Worm (Caenorhabditis elegans) whole organism, early embryonic: ENCODE results near the gene F26F12.4.

ENCODE experiments used
- B0310.2 ChIP-seq: sonication (generic microtip); optimal IDR thresholded peaks from 2 replicates; lab custom pipeline; 2016; ENCODE audit warnings: mild to moderate bottlenecking, missing genetic modification characterization, missing compliant biosample characterization
- F13C5.2 ChIP-seq: sonication (generic microtip); optimal IDR thresholded peaks from 2 replicates; lab custom pipeline; 2017; ENCODE audit warnings: mild to moderate bottlenecking, missing genetic modification characterization, inconsistent platforms, missing compliant biosample characterization
- aly-1 ChIP-seq: sonication (generic microtip); optimal IDR thresholded peaks from 2 replicates; lab custom pipeline; 2016; ENCODE audit warnings: missing genetic modification characterization, missing compliant biosample characterization
- ama-1 ChIP-seq: fragments of 150-350 bp; optimal IDR thresholded peaks from 2 replicates; lab custom pipeline; 2014
- ceh-13 ChIP-seq: fragments of 200-800 bp; sonication (Bioruptor generic); optimal IDR thresholded peaks from 2 replicates; lab custom pipeline; 2018; ENCODE audit warnings: mild to moderate bottlenecking, missing genetic modification characterization, missing compliant biosample characterization
- ceh-36 ChIP-seq: sonication (generic microtip); optimal IDR thresholded peaks from 2 replicates; lab custom pipeline; 2016; ENCODE audit warnings: missing genetic modification characterization, inconsistent platforms, missing compliant biosample characterization
- ets-7 ChIP-seq: sonication (generic microtip); optimal IDR thresholded peaks from 2 replicates; lab custom pipeline; 2016; ENCODE audit warnings: missing genotype, missing genetic modification characterization, missing compliant biosample characterization
- flt-1 ChIP-seq: fragments of 200-800 bp; sonication (Bioruptor generic); IDR thresholded peaks from 2 replicates; pipeline ENCODE4 v1.3.6; 2022; ENCODE audit warnings: missing genetic modification characterization, missing compliant biosample characterization
- hmbx-1 ChIP-seq: sonication (generic microtip); optimal IDR thresholded peaks from 2 replicates; lab custom pipeline; 2016; ENCODE audit warnings: mild to moderate bottlenecking, missing genetic modification characterization, missing compliant biosample characterization
- hmg-4 ChIP-seq: fragments of 200-800 bp; sonication (Bioruptor generic); optimal IDR thresholded peaks from 2 replicates; lab custom pipeline; 2018; ENCODE audit warnings: mild to moderate bottlenecking, missing genetic modification characterization, missing compliant biosample characterization
- hnd-1 ChIP-seq: sonication (generic microtip); optimal IDR thresholded peaks from 2 replicates; lab custom pipeline; 2016; ENCODE audit warnings: missing genetic modification characterization, missing compliant biosample characterization
- pes-1 ChIP-seq: fragments of 200-800 bp; sonication (Bioruptor generic); IDR thresholded peaks from 2 replicates; pipeline ENCODE4 v1.3.6; 2022; ENCODE audit warnings: missing genetic modification reagents, missing genetic modification characterization, missing compliant biosample characterization
- scrt-1 ChIP-seq: fragments of 200-800 bp; sonication (Bioruptor generic); IDR thresholded peaks from 2 replicates; pipeline ENCODE4 v1.3.6; 2022; ENCODE audit warnings: missing genetic modification characterization, missing compliant biosample characterization
- sea-1 ChIP-seq: fragments of 200-800 bp; sonication (Bioruptor generic); conservative IDR thresholded peaks from 2 replicates; pipeline ENCODE4 v1.3.6; 2022; ENCODE audit warnings: missing genetic modification characterization, missing compliant biosample characterization
- tbx-11 ChIP-seq: fragments of 200-800 bp; sonication (Bioruptor generic); IDR thresholded peaks from 2 replicates; pipeline ENCODE4 v1.3.6; 2022; ENCODE audit warnings: missing genetic modification characterization, missing compliant biosample characterization
- tbx-37 ChIP-seq: fragments of 200-800 bp; sonication (Bioruptor generic); conservative IDR thresholded peaks from 2 replicates; pipeline ENCODE4 v1.3.6; 2022; ENCODE audit warnings: missing genetic modification reagents, missing genetic modification characterization, missing compliant biosample characterization
- tra-4 ChIP-seq: sonication (generic microtip); optimal IDR thresholded peaks from 2 replicates; lab custom pipeline; 2017; ENCODE audit warnings: missing genetic modification characterization, missing compliant biosample characterization

Gene F26F12.4

DNA sequence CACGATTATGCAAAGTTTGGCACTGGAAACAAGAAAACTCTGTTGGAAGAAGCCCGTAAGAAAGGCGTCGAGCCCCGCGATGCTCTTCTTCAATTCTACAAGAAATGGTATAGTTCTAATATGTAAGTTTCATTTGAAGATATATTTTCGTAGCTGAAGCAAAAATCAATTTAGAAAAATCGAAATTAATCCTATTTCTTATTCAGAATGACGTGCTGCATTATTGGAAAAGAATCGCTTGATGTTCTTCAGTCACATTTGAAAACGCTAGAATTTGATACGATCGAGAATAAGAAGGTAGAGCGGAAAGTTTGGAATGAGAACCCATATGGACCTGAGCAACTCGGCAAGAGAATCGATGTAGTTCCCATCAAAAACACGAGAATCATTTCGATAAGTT, 7.8 kb upstream of the F26F12.4 start:
- TF ChIP-seq ets-7 (tag; lab: Kevin White, UChicago) (no peak), B0310.2 (tag; lab: Kevin White, UChicago) (no peak), sea-1 (GFP tag; lab: Robert Waterston, UW) (no peak), scrt-1 (GFP tag; lab: Robert Waterston, UW) (no peak), ama-1 (lab: Kevin White, UChicago) (no peak), pes-1 (GFP tag; lab: Robert Waterston, UW) (no peak), hmbx-1 (tag; lab: Kevin White, UChicago) (no peak)

DNA sequence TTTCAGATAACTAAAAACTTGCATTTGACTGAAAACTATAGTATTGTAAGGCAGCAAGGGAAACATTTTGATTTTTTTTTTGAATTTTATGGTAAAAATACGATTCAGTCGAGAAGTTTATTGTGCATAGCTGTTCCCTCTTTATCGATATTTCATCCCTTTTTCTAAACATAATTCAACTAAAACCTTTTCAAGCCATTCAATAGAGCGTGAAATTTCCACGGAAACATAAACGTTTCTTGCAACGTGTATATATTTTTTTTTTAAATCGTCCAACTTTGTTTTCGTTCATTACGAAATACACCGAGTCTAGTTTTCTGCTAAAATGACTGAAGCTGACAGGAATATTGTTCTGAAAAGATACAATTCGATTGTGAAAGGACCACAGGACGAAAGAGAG, 2.6 kb upstream of the F26F12.4 start, which contains the start of gene C02G6.2:
Gene C02G6.2, plus strand, starts transcription at position 301 of the 400 bp plus-strand sequence.
- no peak for TF ChIP-seq sea-1 (GFP tag; lab: Robert Waterston, UW)
- no peak for TF ChIP-seq hmg-4 (GFP tag; lab: Kevin White, UChicago)
- TF ChIP-seq hnd-1 (tag; lab: Kevin White, UChicago) = no peak
- TF ChIP-seq flt-1 = no peak
- TF ChIP-seq hmbx-1 (tag; lab: Kevin White, UChicago) = no peak
- TF ChIP-seq ets-7 (tag; lab: Kevin White, UChicago) = no peak
- no peak for TF ChIP-seq tbx-37 (GFP tag; lab: Robert Waterston, UW)
- TF ChIP-seq scrt-1 (GFP tag; lab: Robert Waterston, UW) = no peak
- no peak for TF ChIP-seq ama-1 (lab: Kevin White, UChicago)
- no peak for TF ChIP-seq pes-1 (GFP tag; lab: Robert Waterston, UW)
- no peak for TF ChIP-seq F13C5.2 (tag; lab: Kevin White, UChicago)
- no peak for TF ChIP-seq aly-1 (tag; lab: Kevin White, UChicago)
- no peak for TF ChIP-seq tra-4
- TF ChIP-seq B0310.2 (tag; lab: Kevin White, UChicago) = no peak
- no peak for TF ChIP-seq ceh-13 (GFP tag; lab: Kevin White, UChicago)
- TF ChIP-seq tbx-11 (GFP tag; lab: Robert Waterston, UW) = no peak
- no peak for TF ChIP-seq ceh-36 (tag; lab: Kevin White, UChicago)

DNA sequence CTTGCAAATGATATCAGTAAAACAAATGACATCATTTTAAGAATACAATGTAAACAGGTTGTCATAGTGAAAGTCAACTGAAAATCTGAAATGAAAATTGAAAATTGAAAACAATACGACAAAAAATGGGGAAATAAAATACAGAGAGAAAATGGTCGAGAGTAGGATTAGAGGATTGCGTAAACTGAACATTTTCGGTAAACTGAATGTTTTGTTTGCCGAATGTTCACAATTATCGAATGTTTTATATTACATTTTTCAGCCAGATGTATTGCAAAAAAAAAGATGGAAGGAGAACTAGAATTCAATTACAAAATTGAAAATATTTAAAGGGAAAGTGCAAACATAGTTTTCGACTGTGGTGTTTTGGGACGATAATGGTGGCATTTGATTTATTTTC, 4.0 kb downstream of the F26F12.4 start, which contains the start of gene F26F12.5:
Gene F26F12.5, minus strand, starts transcription at position 101 of the 400 bp plus-strand sequence.
- TF ChIP-seq pes-1 (GFP tag; lab: Robert Waterston, UW) (no peak), hmbx-1 (tag; lab: Kevin White, UChicago) (no peak), tbx-37 (GFP tag; lab: Robert Waterston, UW) (no peak), F13C5.2 (tag; lab: Kevin White, UChicago) (no peak), aly-1 (tag; lab: Kevin White, UChicago) (no peak), hmg-4 (GFP tag; lab: Kevin White, UChicago) (no peak), ceh-13 (GFP tag; lab: Kevin White, UChicago) (no peak), hnd-1 (tag; lab: Kevin White, UChicago) (no peak), sea-1 (GFP tag; lab: Robert Waterston, UW) (no peak), ets-7 (tag; lab: Kevin White, UChicago) (no peak), tbx-11 (GFP tag; lab: Robert Waterston, UW) (no peak), ceh-36 (tag; lab: Kevin White, UChicago) (no peak), tra-4 (no peak), flt-1 (no peak), scrt-1 (GFP tag; lab: Robert Waterston, UW) (no peak), ama-1 (lab: Kevin White, UChicago) (no peak)

DNA sequence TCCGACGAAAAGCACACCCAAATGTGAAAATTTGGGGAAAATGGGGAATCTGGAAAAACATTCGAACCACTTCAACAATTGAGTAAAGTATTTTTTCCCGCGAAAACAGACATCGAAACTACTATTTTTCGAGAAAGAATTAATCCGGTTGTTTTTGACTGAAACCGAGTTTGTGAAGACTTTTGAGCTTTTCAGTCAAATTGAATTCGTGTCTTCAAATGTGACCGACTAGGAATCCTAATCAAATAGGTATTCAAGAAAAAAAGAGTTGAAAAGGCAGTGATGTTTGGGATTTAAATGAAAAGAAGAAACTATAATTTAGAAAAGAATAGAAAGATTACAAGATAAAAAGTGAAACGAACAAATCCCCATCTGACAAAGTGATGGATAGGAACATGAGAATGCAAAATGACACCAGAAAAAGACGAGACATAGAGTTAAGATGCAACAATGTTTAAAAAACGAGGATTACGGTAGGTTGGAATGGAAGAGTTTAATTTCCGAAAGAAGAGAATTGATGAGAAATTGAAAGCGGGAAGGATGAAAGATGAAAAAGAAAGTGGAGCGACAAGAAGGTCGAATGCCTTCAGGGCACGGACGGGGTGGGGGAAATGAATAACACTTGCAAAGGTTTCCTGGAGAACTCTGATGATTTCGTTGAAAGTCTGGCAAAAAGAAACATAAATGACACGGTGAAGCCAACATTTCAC, 6.5 kb downstream of the F26F12.4 start, which contains the start of gene F26F12.8:
Gene F26F12.8, minus strand, starts transcription at position 51 of the 710 bp plus-strand sequence.
- TF ChIP-seq scrt-1 (GFP tag; lab: Robert Waterston, UW) = no peak
- TF ChIP-seq tbx-37 (GFP tag; lab: Robert Waterston, UW) = no peak
- TF ChIP-seq flt-1 = no peak
- TF ChIP-seq tbx-11 (GFP tag; lab: Robert Waterston, UW) = no peak
- no peak for TF ChIP-seq sea-1 (GFP tag; lab: Robert Waterston, UW)
- TF ChIP-seq aly-1 (tag; lab: Kevin White, UChicago) = no peak
- no peak for TF ChIP-seq ets-7 (tag; lab: Kevin White, UChicago)
- TF ChIP-seq tra-4 = no peak
- TF ChIP-seq ceh-36 (tag; lab: Kevin White, UChicago) = no peak
- TF ChIP-seq ceh-13 (GFP tag; lab: Kevin White, UChicago) = no peak
- no peak for TF ChIP-seq pes-1 (GFP tag; lab: Robert Waterston, UW)
- TF ChIP-seq B0310.2 (tag; lab: Kevin White, UChicago) = no peak
- no peak for TF ChIP-seq hmbx-1 (tag; lab: Kevin White, UChicago)

DNA sequence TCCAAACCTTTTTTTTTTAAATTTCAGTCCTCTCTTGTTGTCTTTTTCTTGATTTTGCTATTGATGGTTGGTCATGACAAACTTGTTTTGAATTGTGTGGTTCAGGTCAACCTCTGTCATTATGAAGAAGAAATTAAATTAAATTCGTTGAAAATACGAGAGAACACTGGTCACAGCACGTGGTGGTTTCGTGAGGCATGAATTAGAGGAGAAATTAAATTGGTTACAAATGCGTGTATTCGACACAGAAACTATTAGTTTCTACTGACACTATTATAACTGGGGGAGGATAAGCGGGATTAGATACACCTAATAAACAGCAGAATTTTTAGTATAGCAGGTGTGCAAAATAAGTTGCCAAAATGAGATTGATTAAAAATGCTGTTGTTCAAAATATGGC, 17.0 kb downstream of the F26F12.4 start:
- TF ChIP-seq aly-1 (tag; lab: Kevin White, UChicago) (no peak), ceh-36 (tag; lab: Kevin White, UChicago) (no peak), hnd-1 (tag; lab: Kevin White, UChicago) (no peak), ama-1 (lab: Kevin White, UChicago) (no peak), B0310.2 (tag; lab: Kevin White, UChicago) (no peak), tbx-37 (GFP tag; lab: Robert Waterston, UW) (no peak), hmg-4 (GFP tag; lab: Kevin White, UChicago) (no peak), scrt-1 (GFP tag; lab: Robert Waterston, UW) (no peak), hmbx-1 (tag; lab: Kevin White, UChicago) (no peak), F13C5.2 (tag; lab: Kevin White, UChicago) (no peak), tbx-11 (GFP tag; lab: Robert Waterston, UW) (no peak), ets-7 (tag; lab: Kevin White, UChicago) (no peak), pes-1 (GFP tag; lab: Robert Waterston, UW) (no peak), tra-4 (no peak), ceh-13 (GFP tag; lab: Kevin White, UChicago) (no peak), sea-1 (GFP tag; lab: Robert Waterston, UW) (no peak), flt-1 (no peak)

DNA sequence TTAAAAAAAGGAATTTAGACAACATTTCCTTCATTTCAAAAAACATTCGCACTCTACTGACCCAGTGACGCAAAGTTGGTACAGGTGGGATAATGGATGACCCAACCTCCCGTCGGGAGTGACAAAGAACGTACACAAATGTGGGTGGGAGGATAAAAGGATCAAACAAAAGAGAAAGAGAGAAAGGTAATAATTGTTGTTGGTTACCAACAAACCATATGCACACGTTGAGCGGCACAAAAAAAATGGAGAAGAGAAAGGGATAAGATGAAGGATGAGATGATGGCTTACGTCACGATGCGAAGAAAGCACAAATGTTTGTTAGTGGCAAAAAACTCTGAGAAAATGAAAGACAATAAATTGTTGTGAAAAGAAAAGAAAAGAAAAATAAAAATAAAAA, 17.5 kb downstream of the F26F12.4 start:
- TF ChIP-seq flt-1 (no peak), tra-4 (no peak), tbx-11 (GFP tag; lab: Robert Waterston, UW) (no peak), ets-7 (tag; lab: Kevin White, UChicago) (no peak), ceh-36 (tag; lab: Kevin White, UChicago) (no peak), B0310.2 (tag; lab: Kevin White, UChicago) (no peak), ceh-13 (GFP tag; lab: Kevin White, UChicago) (no peak), aly-1 (tag; lab: Kevin White, UChicago) (no peak), sea-1 (GFP tag; lab: Robert Waterston, UW) (no peak), hmg-4 (GFP tag; lab: Kevin White, UChicago) (no peak)
